Worm (Caenorhabditis elegans) whole organism, L4 larva: ENCODE data around the gene F09G8.7.
A peak's percentile ranks its signal among the peaks of the same experiment; 100 is the strongest.

ENCODE experiments used
- D1046.2 ChIP-seq: fragments of 200-800 bp; sonication (Bioruptor generic); IDR thresholded peaks from 2 replicates; pipeline ENCODE4 v1.3.6; 2022; ENCODE audit warnings: missing genetic modification characterization, missing compliant biosample characterization
- F10B5.3 ChIP-seq: sonication (generic microtip); optimal IDR thresholded peaks from 2 replicates; lab custom pipeline; 2016; ENCODE audit warnings: mild to moderate bottlenecking, missing genetic modification characterization, missing compliant biosample characterization
- F37D6.2 ChIP-seq: sonication (generic microtip); optimal IDR thresholded peaks from 2 replicates; lab custom pipeline; 2016; ENCODE audit warnings: mild to moderate bottlenecking, missing genetic modification characterization, missing compliant biosample characterization
- F44E2.7 ChIP-seq: fragments of 200-800 bp; sonication (Bioruptor generic); IDR thresholded peaks from 2 replicates; pipeline ENCODE4 v2.1.2; 2022; ENCODE audit warnings: missing genetic modification characterization, missing compliant biosample characterization
- T20F7.1 ChIP-seq: fragments of 200-800 bp; sonication (Bioruptor generic); optimal IDR thresholded peaks from 2 replicates; lab custom pipeline; 2018; ENCODE audit warnings: mild to moderate bottlenecking, missing genetic modification characterization, missing compliant biosample characterization
- Y48G9A.11 ChIP-seq: fragments of 200-800 bp; sonication (Bioruptor generic); IDR thresholded peaks from 2 replicates; pipeline ENCODE4 v1.3.6; 2022; ENCODE audit warnings: missing genetic modification reagents, missing genetic modification characterization, missing compliant biosample characterization
- Y5F2A.4 ChIP-seq: fragments of 200-800 bp; sonication (Bioruptor generic); optimal IDR thresholded peaks from 2 replicates; lab custom pipeline; 2018; ENCODE audit warnings: mild to moderate bottlenecking, missing genetic modification characterization, missing compliant biosample characterization
- Y75B8A.6 ChIP-seq: fragments of 200-800 bp; sonication (Bioruptor generic); IDR thresholded peaks from 2 replicates; pipeline ENCODE4 v1.3.6; 2022; ENCODE audit warnings: missing genetic modification reagents, missing genetic modification characterization, missing compliant biosample characterization
- aha-1 ChIP-seq: fragments of 150-350 bp; peaks from one replicate; lab custom pipeline; 2014; ENCODE audit warnings: missing biosample characterization, missing genetic modification characterization
- aly-2 ChIP-seq: sonication (generic microtip); optimal IDR thresholded peaks from 2 replicates; lab custom pipeline; 2018; ENCODE audit warnings: missing biosample characterization, missing genetic modification characterization
- ama-1 ChIP-seq: fragments of 150-350 bp; optimal IDR thresholded peaks from 2 replicates; lab custom pipeline; 2014; ENCODE audit warnings: inconsistent platforms, mixed read lengths
- ceh-32 ChIP-seq: sonication (generic microtip); optimal IDR thresholded peaks from 2 replicates; lab custom pipeline; 2016; ENCODE audit warnings: mild to moderate bottlenecking, missing genetic modification characterization, missing compliant biosample characterization; ENCODE audit not compliant: poor library complexity
- ces-1 ChIP-seq: fragments of 150-350 bp; sonication (generic microtip); optimal IDR thresholded peaks from 4 replicates; lab custom pipeline; 2014; ENCODE audit warnings: missing biosample characterization, missing genetic modification reagents, missing genetic modification characterization
- cey-2 ChIP-seq: sonication (generic microtip); optimal IDR thresholded peaks from 3 replicates; lab custom pipeline; 2017; ENCODE audit warnings: missing genetic modification characterization, mild to moderate bottlenecking, missing compliant biosample characterization, antibody characterized with exemption, borderline replicate concordance; ENCODE audit not compliant: insufficient read depth
- daf-16 ChIP-seq, 3 experiments: sonication (generic microtip); optimal IDR thresholded peaks; 2 replicates each; lab custom pipeline; 2016 to 2017; ENCODE audit warnings: missing genetic modification characterization in 3 of 3, missing genetic modification reagents in 3 of 3, mild to moderate bottlenecking in 2 of 3, missing compliant biosample characterization in 2 of 3, missing biosample characterization in 1 of 3, moderate library complexity in 1 of 3
- daf-19 ChIP-seq: fragments of 200-800 bp; sonication (Bioruptor generic); conservative IDR thresholded peaks from 2 replicates; pipeline ENCODE4 v1.3.6; 2022; ENCODE audit warnings: missing genetic modification characterization, missing compliant biosample characterization
- dmd-6 ChIP-seq: fragments of 200-800 bp; sonication (Bioruptor generic); IDR thresholded peaks from 2 replicates; pipeline ENCODE4 v1.3.6; 2022; ENCODE audit warnings: missing genetic modification reagents, missing genetic modification characterization, missing compliant biosample characterization
- dve-1 ChIP-seq: sonication (generic microtip); optimal IDR thresholded peaks from 2 replicates; lab custom pipeline; 2017; ENCODE audit warnings: antibody characterized with exemption, mild to moderate bottlenecking, missing genetic modification characterization, missing compliant biosample characterization; ENCODE audit not compliant: insufficient read depth
- hlh-11 ChIP-seq: fragments of 200-800 bp; sonication (Bioruptor generic); optimal IDR thresholded peaks from 2 replicates; lab custom pipeline; 2018; ENCODE audit warnings: mild to moderate bottlenecking, missing genetic modification characterization, missing compliant biosample characterization
- hlh-30 ChIP-seq: sonication (generic microtip); optimal IDR thresholded peaks from 2 replicates; lab custom pipeline; 2017; ENCODE audit warnings: antibody characterized with exemption, mild to moderate bottlenecking, missing genetic modification characterization, missing compliant biosample characterization; ENCODE audit not compliant: insufficient read depth
- lin-29 ChIP-seq: fragments of 200-800 bp; sonication (Bioruptor generic); IDR thresholded peaks from 2 replicates; pipeline ENCODE4 v1.3.6; 2022; ENCODE audit warnings: missing genetic modification reagents, missing genetic modification characterization, missing compliant biosample characterization
- lin-39 ChIP-seq: fragments of 150-350 bp; optimal IDR thresholded peaks from 2 replicates; lab custom pipeline; 2014; ENCODE audit warnings: missing biosample characterization, missing genetic modification reagents, missing genetic modification characterization
- madf-5 ChIP-seq, 2 experiments: fragments of 200-800 bp; sonication (Bioruptor generic); IDR thresholded peaks; 2 replicates each; pipeline ENCODE4 v1.3.6; 2022; ENCODE audit warnings: missing compliant biosample characterization in 2 of 2, missing genetic modification characterization in 2 of 2
- madf-9 ChIP-seq: fragments of 200-800 bp; sonication (Bioruptor generic); conservative IDR thresholded peaks from 2 replicates; pipeline ENCODE4 v1.3.6; 2022; ENCODE audit warnings: missing genetic modification reagents, missing genetic modification characterization, missing compliant biosample characterization
- mes-2 ChIP-seq: sonication (generic microtip); optimal IDR thresholded peaks from 2 replicates; lab custom pipeline; 2016; ENCODE audit warnings: missing genotype, mild to moderate bottlenecking, missing genetic modification characterization, missing compliant biosample characterization; ENCODE audit not compliant: poor library complexity, severe bottlenecking
- mxl-3 ChIP-seq: fragments of 200-800 bp; sonication (Bioruptor generic); optimal IDR thresholded peaks from 2 replicates; lab custom pipeline; 2018; ENCODE audit warnings: mild to moderate bottlenecking, missing genetic modification characterization, missing compliant biosample characterization
- nhr-102 ChIP-seq: sonication (generic microtip); optimal IDR thresholded peaks from 2 replicates; lab custom pipeline; 2016; ENCODE audit warnings: mild to moderate bottlenecking, missing genetic modification characterization, moderate library complexity, missing compliant biosample characterization
- nhr-28 ChIP-seq: fragments of 150-350 bp; optimal IDR thresholded peaks from 2 replicates; lab custom pipeline; 2014; ENCODE audit warnings: missing biosample characterization, missing genetic modification characterization
- nhr-41 ChIP-seq: fragments of 200-800 bp; sonication (Bioruptor generic); IDR thresholded peaks from 2 replicates; pipeline ENCODE4 v1.3.6; 2022; ENCODE audit warnings: missing genetic modification reagents, missing genetic modification characterization, missing compliant biosample characterization
- nhr-42 ChIP-seq: fragments of 200-800 bp; sonication (Bioruptor generic); IDR thresholded peaks from 2 replicates; pipeline ENCODE4 v1.3.6; 2022; ENCODE audit warnings: missing genetic modification characterization, missing compliant biosample characterization
- nhr-77 ChIP-seq: fragments of 150-350 bp; optimal IDR thresholded peaks from 2 replicates; lab custom pipeline; 2014; ENCODE audit warnings: missing biosample characterization, missing genetic modification characterization
- pha-4 ChIP-seq, 2 experiments: fragments of 150-350 bp in 1 of 2; fragments of 200-800 bp in 1 of 2; sonication (Bioruptor generic) in 1 of 2; IDR thresholded peaks in 1 of 2; optimal IDR thresholded peaks in 1 of 2; 2 replicates each; pipeline versions ENCODE4 v1.3.6 to Lab custom; 2014 to 2022; ENCODE audit warnings: missing genetic modification characterization in 2 of 2, missing genetic modification reagents in 2 of 2, missing biosample characterization in 1 of 2, missing compliant biosample characterization in 1 of 2
- php-3 ChIP-seq: fragments of 200-800 bp; sonication (Bioruptor generic); IDR thresholded peaks from 2 replicates; pipeline ENCODE4 v1.3.6; 2022; ENCODE audit warnings: missing genetic modification reagents, missing genetic modification characterization, missing compliant biosample characterization
- pqm-1 ChIP-seq: sonication (generic microtip); optimal IDR thresholded peaks from 2 replicates; lab custom pipeline; 2017; ENCODE audit warnings: missing biosample characterization, missing genetic modification characterization
- rbr-2 ChIP-seq: sonication (generic microtip); optimal IDR thresholded peaks from 2 replicates; lab custom pipeline; 2016; ENCODE audit warnings: missing genotype, missing genetic modification characterization, missing compliant biosample characterization
- spr-1 ChIP-seq: sonication (generic microtip); optimal IDR thresholded peaks from 2 replicates; lab custom pipeline; 2016; ENCODE audit warnings: mild to moderate bottlenecking, missing genetic modification characterization, missing compliant biosample characterization
- tra-1 ChIP-seq: fragments of 200-800 bp; sonication (Bioruptor generic); IDR thresholded peaks from 2 replicates; pipeline ENCODE4 v1.3.6; 2022; ENCODE audit warnings: missing genetic modification reagents, missing genetic modification characterization, missing compliant biosample characterization
- unc-39 ChIP-seq: sonication (generic microtip); optimal IDR thresholded peaks from 2 replicates; lab custom pipeline; 2017; ENCODE audit warnings: missing biosample characterization, missing genetic modification characterization
- vab-7 ChIP-seq: fragments of 200-800 bp; sonication (Bioruptor generic); IDR thresholded peaks from 2 replicates; pipeline ENCODE4 v1.3.6; 2022; ENCODE audit warnings: missing genetic modification reagents, missing genetic modification characterization, missing compliant biosample characterization
- zag-1 ChIP-seq: fragments of 150-350 bp; optimal IDR thresholded peaks from 2 replicates; lab custom pipeline; 2014; ENCODE audit warnings: missing biosample characterization, missing genetic modification characterization
- ztf-11 ChIP-seq: fragments of 150-350 bp; optimal IDR thresholded peaks from 2 replicates; lab custom pipeline; 2014; ENCODE audit warnings: missing biosample characterization, missing genetic modification characterization

Gene F09G8.7

DNA sequence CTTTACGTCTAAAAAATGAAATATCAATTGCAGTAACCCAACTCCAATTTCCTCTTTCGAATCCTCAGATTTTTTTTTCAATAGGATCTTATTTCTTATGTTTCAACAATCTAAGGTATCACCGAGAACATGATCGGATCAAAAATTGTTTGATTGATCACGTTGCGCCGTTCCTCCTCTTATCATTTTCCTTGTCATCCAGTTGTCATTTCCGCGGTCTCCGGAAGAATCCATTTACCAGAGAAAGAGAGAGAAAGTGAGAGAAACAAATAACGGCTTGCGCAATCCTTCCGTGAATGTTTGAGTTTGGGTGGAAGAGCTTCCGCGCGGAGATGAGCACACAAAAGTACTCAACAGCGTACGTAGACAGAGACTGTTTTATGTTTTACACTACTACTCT is 25.1 kb upstream of the F09G8.7 start:
- TF ChIP-seq zag-1 (tag; lab: Kevin White, UChicago) (no peak), nhr-28 (tag; lab: Kevin White, UChicago) (peak; percentile 3), ces-1 (GFP tag; lab: Kevin White, UChicago) (no peak), daf-19 (no peak), nhr-42 (GFP tag; lab: Robert Waterston, UW) (no peak), mes-2 (peak; percentile 1), aha-1 (tag; lab: Kevin White, UChicago) (peak; percentile 30), madf-9 (no peak), mxl-3 (GFP tag; lab: Kevin White, UChicago) (peak; percentile 31), lin-29 (no peak), dve-1 (tag; lab: Kevin White, UChicago) (peak; percentile 7), dmd-6 (peak; percentile 93), hlh-11 (tag; lab: Kevin White, UChicago) (peak; percentile 32), ceh-32 (tag; lab: Kevin White, UChicago) (no peak)

DNA sequence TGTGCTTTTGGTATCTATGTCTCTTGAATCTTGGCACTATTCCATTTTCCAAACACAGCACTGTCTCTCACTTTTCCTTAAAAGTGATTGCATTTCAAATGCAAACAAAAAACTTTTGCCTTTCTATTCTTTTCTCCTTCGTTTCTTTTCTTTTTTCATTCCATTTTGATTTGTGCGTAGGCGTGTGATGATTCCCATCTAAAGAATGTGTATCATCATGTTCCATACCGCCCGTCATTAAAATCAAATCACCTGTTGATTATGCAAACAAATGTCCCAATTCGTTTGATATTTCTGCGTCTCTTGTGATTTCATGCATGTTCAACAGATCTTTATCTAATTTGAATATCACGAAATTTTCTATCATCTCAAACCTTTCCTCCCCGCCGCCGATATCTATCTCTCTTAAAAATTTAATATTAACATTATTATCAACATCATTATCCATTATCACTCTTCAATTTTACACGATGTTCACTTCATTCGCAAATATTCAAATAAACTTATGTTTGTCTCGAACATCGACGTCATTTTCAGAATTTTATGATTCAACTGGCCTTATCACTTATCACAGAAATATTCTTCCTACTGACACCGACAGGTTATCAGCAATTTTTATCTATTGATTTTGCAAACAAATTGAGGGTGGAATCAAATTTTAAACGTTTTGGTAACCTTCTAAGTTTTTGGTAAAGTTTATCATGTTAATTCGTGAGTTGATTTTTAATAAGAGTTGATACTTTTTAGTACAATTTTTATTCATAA is 23.3 kb upstream of the F09G8.7 start:
- TF ChIP-seq madf-5 (GFP tag; IDR thresholded peaks at IDR 0.05; lab: Robert Waterston, UW) (no peak), Y5F2A.4 (GFP tag; lab: Kevin White, UChicago) (no peak), lin-39 (tag; lab: Kevin White, UChicago) (no peak), rbr-2 (tag; lab: Kevin White, UChicago) (no peak), aly-2 (tag; lab: Kevin White, UChicago) (no peak), hlh-11 (tag; lab: Kevin White, UChicago) (peak; percentile 66), ceh-32 (tag; lab: Kevin White, UChicago) (no peak), ztf-11 (tag; lab: Kevin White, UChicago) (no peak), daf-16 (GFP tag; optimal IDR thresholded peaks at IDR 0.05; lab: Kevin White, UChicago) (no peak), daf-16 (tag; optimal IDR thresholded peaks at IDR 0.05; lab: Kevin White, UChicago) (peak; percentile 55), Y75B8A.6 (GFP tag; lab: Robert Waterston, UW) (no peak), D1046.2 (GFP tag; lab: Robert Waterston, UW) (no peak), nhr-102 (tag; lab: Kevin White, UChicago) (no peak), hlh-30 (tag; lab: Kevin White, UChicago) (peak; percentile 2), vab-7 (GFP tag; lab: Robert Waterston, UW) (no peak), ama-1 (lab: Kevin White, UChicago) (no peak), aha-1 (tag; lab: Kevin White, UChicago) (no peak), tra-1 (GFP tag; lab: Robert Waterston, UW) (no peak), nhr-77 (no peak), spr-1 (tag; lab: Kevin White, UChicago) (no peak), dmd-6 (peak; percentile 78), cey-2 (tag; lab: Kevin White, UChicago) (no peak), nhr-28 (tag; lab: Kevin White, UChicago) (peak; percentile 74), nhr-41 (GFP tag; lab: Robert Waterston, UW) (no peak), F44E2.7 (no peak), pqm-1 (peak; percentile 99), dve-1 (tag; lab: Kevin White, UChicago) (peak; percentile 74), T20F7.1 (GFP tag; lab: Kevin White, UChicago) (peak; percentile 41), php-3 (no peak)

DNA sequence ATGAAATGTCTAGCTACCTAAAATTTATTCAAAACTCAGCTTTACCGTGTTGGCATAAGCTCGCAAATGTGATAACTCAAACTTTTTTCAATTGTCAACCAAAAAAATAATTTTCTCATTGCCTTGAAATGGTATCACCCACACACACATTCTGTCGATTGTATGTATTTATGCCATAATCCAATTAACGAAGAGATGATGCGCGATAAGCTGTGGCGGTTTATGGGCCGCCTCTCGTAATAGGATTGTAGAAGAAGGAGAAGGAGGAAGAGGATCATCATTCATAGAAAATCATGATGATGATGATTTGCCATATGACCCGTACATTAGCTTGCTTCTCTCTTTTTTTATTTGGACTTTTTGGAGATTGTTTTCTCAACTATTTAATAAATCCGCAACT is 21.0 kb upstream of the F09G8.7 start:
- TF ChIP-seq F37D6.2 (tag; lab: Kevin White, UChicago) (no peak), ces-1 (GFP tag; lab: Kevin White, UChicago) (no peak), Y48G9A.11 (no peak), F10B5.3 (no peak), pha-4 (GFP tag; IDR thresholded peaks at IDR 0.05; lab: Robert Waterston, UW) (no peak), pha-4 (tag; optimal IDR thresholded peaks at IDR 0.05; lab: Kevin White, UChicago) (no peak), rbr-2 (tag; lab: Kevin White, UChicago) (no peak), unc-39 (no peak)
